Worm (Caenorhabditis elegans) whole organism, dauer: ENCODE measurements around the gene ZK1248.15.
"Not testable (repeated sequence)": the region's sequence is repeated elsewhere in the genome, so short reads cannot be mapped to it uniquely, and the experiment has no call there.

ENCODE experiments used
- unc-62 ChIP-seq: sonication (generic microtip); optimal IDR thresholded peaks from 2 replicates; lab custom pipeline; 2017; ENCODE audit warnings: missing biosample characterization, missing genetic modification reagents, missing genetic modification characterization

The ZK1248.15 gene

ce11 chrII:5838453-5838852 lies at the start of gene ZK1248.15:
Gene ZK1248.15 (minus strand): TSS chrII:5838553.
- TF ChIP-seq unc-62 (GFP tag; lab: Kevin White, UChicago), result no peak

- TF ChIP-seq unc-62 (GFP tag; lab: Kevin White, UChicago), result no peak
Measured at ce11 chrII:5885966-5886621, 47.7 kb upstream of the ZK1248.15 start.

DNA sequence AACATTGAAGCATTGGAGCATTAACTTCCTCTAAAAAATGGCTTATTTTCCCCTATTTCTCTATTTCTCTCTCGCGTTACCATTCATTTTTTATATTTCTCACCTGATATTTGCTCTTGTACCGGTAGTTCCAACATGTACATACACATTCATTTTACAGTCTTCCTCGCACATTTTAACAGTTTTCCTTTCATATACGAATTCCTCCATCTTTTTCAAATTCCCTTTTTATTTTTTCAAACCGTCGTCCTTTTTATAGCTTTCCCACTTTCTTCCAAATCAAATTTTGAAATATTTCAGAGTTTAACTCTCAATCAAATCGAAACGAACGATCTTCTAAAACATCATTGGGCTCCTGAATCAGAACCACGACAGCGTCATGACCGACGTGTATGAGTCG lies 45.9 kb upstream of the ZK1248.15 start, which contains the start of gene rfip-1:
TSS of gene rfip-1 (plus strand) at position 301 of the 400 bp plus-strand sequence.
- TF ChIP-seq unc-62 (GFP tag; lab: Kevin White, UChicago), result no peak

DNA sequence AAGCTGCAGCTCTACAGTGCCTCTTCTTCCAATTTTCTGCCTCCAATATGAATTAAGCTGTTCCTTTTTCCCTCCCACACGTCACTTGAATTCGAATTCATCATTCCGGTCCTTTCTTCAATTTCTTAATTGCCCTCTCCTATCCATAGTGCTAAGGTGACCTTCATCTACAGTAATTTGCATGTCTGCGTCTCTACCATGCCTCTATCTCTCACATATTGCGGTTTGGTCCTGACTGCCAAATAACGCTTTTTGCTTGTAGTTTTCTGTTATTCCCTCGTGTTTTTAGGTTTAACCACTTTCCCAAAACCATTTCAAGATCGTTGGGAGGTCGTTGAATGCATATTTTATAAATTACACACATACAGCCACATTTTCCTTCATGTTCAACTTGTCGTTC lies 42.3 kb upstream of the ZK1248.15 start:
- no peak for TF ChIP-seq unc-62 (GFP tag; lab: Kevin White, UChicago)

DNA sequence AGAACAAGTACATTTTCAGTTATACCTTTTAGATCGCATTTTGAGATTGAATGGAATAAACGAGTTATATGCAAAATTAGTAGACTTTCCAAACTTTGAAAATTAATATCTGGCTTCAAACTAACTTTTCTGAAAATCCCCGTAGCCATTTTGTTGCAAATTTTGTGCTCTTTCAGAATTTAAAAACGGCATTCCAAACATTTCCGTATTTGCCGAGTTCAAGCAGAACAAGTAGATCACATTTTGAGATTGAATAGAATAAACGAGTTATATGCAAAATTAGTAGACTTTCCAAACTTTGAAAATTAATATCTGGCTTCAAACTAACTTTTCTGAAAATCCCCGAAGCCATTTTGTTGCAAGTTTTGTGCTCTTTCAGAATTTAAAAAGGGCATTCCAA lies 38.2 kb upstream of the ZK1248.15 start, which contains the start of gene F55C12.2:
TSS of gene F55C12.2 (plus strand) at position 301 of the 400 bp plus-strand sequence.
- TF ChIP-seq unc-62 (GFP tag; lab: Kevin White, UChicago), result not testable (repeated sequence)

DNA sequence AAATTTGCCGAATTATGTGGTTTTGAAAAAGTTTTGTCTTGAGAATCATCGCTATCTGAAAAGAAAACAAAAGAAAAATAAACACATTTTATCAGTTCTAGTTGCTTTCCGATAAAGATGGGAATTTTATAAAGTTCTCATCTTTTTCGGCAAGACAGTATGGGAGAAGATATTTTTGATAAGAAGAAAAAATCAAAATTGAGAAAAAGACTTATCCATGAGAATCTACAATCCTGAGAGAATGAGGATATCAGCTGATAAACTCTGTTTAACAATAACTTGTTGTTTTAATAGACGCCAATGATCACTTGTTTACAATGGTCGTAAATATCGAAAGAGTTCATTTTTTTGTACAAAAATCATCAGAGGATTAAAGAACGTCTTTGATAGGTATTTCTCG lies 37.7 kb upstream of the ZK1248.15 start, which contains the start of gene F55C12.6:
TSS of gene F55C12.6 (minus strand) at position 101 of the 400 bp plus-strand sequence.
- no peak for TF ChIP-seq unc-62 (GFP tag; lab: Kevin White, UChicago)

DNA sequence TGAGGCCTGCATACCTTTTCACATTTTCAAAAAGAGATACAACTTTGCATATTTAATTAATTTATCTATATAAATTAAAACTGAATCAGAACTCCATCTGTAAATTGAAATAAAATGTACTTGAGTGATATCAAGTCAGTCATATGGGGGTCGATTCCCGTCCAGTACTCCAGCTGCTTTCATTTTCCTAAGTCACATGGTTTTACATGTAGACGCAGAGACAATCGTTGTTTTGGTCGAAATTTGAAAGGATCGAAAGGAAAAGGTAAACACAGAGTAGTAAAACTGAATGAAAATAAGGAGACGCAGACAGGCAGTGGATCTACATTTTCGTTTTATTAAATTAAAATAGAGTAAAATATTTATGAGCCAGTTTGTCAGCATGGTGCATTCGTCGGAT lies 35.8 kb upstream of the ZK1248.15 start:
- no peak for TF ChIP-seq unc-62 (GFP tag; lab: Kevin White, UChicago)

DNA sequence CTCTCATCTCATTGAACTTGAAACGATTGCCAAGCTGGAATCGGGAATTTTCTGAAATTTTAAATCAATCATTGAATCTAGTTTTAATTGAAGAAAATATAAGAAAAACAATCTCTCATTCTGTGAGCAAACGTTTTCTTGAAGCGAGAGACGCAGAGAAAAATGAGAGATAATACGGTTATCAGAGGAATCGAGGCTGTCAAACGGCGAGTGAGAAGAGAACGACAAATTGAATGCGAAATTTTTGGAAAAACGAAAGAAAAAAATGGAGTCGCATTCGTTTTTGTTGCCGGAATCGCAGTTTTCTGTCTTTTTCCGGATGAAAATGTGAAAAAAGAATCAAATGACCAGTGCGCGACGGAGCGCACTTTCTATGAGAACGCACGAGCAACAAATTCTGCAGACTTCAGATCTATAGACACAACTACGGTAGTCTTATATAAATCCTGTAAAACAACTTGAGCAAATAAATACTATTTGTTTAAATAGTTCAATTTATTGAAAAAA lies 35.3 kb upstream of the ZK1248.15 start, which contains the start of gene tex-2:
TSS of gene tex-2 (minus strand) at position 51 of the 507 bp plus-strand sequence.
- no peak for TF ChIP-seq unc-62 (GFP tag; lab: Kevin White, UChicago)

DNA sequence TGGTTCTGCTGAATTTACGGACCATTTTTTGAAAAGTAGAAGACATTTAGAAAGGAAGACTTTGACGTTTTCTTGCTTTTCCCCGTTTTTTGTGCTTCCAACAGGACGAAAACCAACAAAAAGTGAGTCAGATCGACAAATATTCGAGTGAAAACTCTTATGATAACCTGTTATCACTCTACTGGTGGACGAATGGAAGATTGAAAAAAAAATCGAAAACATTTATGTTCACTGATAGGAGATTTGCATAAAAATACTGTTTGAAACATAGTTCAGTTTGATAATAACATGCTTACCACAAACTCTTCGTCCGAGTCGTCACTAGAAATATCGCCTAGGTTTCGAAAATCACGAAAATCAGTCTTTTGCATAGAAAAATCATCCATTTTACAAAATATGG lies 34.1 kb upstream of the ZK1248.15 start:
- no peak for TF ChIP-seq unc-62 (GFP tag; lab: Kevin White, UChicago)

DNA sequence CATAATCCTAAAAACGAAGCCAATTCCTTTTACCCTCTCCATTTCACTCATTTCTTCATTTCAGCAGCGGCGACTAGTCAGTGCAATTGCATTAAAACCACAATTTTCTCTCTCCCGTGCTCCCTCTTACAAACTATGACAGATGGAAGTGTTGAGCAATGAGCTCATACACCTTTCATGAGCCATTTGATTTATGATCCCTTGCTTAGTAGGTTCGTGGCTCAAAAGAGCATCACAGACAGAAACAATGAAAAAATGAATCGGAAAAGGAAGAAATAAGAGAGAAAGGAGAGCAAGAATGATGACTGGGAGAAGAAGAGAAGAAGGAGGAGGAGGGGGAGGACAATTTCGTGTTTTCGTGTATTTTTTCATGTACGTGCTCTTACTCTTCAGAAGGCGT lies 33.2 kb upstream of the ZK1248.15 start:
- no peak for TF ChIP-seq unc-62 (GFP tag; lab: Kevin White, UChicago)

DNA sequence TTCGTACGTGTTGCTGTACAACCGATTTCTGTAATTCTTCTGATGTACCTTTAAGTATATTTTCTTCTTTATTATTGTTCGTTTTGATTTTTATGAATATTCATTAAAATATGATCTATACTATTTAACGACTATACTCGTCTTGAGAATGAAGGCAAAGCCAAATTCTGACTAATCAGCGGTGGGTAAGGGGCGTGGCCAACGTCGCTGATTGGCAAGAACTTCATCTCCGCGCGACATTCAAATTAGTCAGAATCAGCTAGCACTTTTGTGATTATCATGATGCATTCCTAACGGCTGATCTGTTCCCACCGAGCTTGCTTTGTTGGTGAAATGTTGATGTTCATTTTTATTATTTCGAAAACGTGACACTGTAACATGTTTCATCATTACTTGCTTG lies 28.6 kb upstream of the ZK1248.15 start:
- no peak for TF ChIP-seq unc-62 (GFP tag; lab: Kevin White, UChicago)

DNA sequence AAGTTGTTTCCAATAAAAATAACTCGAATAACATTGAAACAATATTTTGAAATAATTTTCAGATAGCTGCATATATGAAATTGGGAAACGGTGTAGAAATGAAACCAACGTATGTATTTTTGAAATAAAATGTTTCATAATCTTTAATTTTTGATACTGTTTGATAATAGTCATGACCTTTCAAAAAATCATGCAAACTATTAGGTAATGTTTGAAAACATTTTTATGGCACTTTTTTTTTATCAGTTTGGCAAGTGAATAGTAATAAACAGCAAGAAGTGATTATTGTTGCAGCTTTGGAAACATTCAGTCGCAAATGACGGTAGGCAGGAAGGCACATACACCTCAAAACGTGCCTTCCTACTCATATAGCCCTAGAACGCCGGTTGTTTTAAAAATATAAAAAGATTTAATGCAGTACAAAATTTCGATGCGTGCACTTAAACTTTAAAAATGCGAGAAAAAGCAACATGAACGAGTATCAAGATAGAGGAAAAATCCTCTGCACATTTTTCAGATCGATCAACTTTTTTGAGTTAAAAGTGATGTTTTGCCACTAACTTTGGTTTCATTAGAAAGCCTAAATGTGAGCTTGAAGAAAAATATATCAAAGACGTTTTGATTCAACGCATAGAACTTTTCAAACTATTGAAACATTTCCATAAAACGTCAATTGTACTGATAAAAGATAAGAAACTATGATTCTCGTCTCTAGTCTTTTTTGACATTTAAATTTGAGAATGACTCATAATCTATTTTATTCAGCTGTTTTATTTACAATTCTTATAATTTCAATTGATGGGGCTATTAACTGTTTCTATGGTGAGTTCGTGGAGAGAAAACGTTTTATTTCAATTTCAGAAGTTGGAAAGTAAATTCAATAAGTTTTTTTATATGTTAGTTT lies 27.3 kb upstream of the ZK1248.15 start, which contains the start of gene F55C12.19:
TSS of gene F55C12.19 (plus strand) at position 735 of the 904 bp plus-strand sequence.
- TF ChIP-seq unc-62 (GFP tag; lab: Kevin White, UChicago), result no peak

- TF ChIP-seq unc-62 (GFP tag; lab: Kevin White, UChicago), result no peak
Measured at ce11 chrII:5863893-5864292, 25.5 kb upstream of the ZK1248.15 start, which contains the start of gene tag-234. Gene tag-234 (plus strand): TSS chrII:5864193.

ce11 chrII:5860621-5861020 lies 22.3 kb upstream of the ZK1248.15 start:
- no peak for TF ChIP-seq unc-62 (GFP tag; lab: Kevin White, UChicago)

- no peak for TF ChIP-seq unc-62 (GFP tag; lab: Kevin White, UChicago)
Measured at ce11 chrII:5858322-5858721, 20.0 kb upstream of the ZK1248.15 start, which contains the start of gene F55C12.4. Gene F55C12.4 (minus strand): TSS chrII:5858422.

DNA sequence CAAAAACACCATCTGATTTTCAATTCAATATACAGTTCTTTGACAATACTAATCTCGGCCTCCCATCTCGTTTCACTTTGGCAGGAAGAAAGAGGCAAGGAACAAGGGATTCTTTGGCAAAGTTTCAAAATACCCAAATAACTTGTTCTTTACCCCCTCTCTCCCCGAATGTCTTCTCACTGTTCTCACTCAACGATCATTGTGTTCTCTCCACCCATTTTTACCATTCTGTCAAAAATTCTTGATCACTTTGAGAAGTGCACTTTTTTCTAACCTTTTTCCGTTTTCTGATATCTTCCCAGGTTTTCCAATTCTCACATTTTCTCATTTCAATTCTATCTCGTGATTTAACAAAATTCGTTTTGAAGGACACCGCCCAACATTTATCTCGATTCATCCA lies 15.8 kb upstream of the ZK1248.15 start, which contains the start of gene H41C03.1:
TSS of gene H41C03.1 (plus strand) at position 301 of the 400 bp plus-strand sequence.
- TF ChIP-seq unc-62 (GFP tag; lab: Kevin White, UChicago), result no peak
